Worm (Caenorhabditis elegans) whole organism, mixed stage, embryonic: ENCODE data around the gene sdz-38.

ENCODE experiments used
- bed-3 ChIP-seq: fragments of 200-800 bp; sonication (Bioruptor generic); optimal IDR thresholded peaks from 3 replicates; lab custom pipeline; 2018; ENCODE audit warnings: mild to moderate bottlenecking, missing genetic modification characterization, moderate library complexity, missing compliant biosample characterization
- ceh-39 ChIP-seq: fragments of 150-350 bp; optimal IDR thresholded peaks from 2 replicates; lab custom pipeline; 2014; ENCODE audit warnings: missing biosample characterization, missing genetic modification characterization
- ceh-43 ChIP-seq: fragments of 200-800 bp; sonication (Bioruptor generic); optimal IDR thresholded peaks from 2 replicates; lab custom pipeline; 2018; ENCODE audit warnings: mild to moderate bottlenecking, missing genetic modification characterization, moderate library complexity, missing compliant biosample characterization
- ceh-83 ChIP-seq: fragments of 200-800 bp; sonication (Bioruptor generic); optimal IDR thresholded peaks from 2 replicates; lab custom pipeline; 2018; ENCODE audit warnings: mild to moderate bottlenecking, missing genetic modification characterization, missing compliant biosample characterization
- ces-1 ChIP-seq: fragments of 150-350 bp; optimal IDR thresholded peaks from 2 replicates; lab custom pipeline; 2014; ENCODE audit warnings: missing biosample characterization, missing genetic modification reagents, missing genetic modification characterization
- cnd-1 ChIP-seq: fragments of 200-800 bp; sonication (Bioruptor generic); optimal IDR thresholded peaks from 2 replicates; lab custom pipeline; 2018; ENCODE audit warnings: mild to moderate bottlenecking, missing genetic modification characterization, missing compliant biosample characterization
- elt-1 ChIP-seq: sonication (generic microtip); optimal IDR thresholded peaks from 2 replicates; lab custom pipeline; 2017; ENCODE audit warnings: missing genetic modification characterization, mild to moderate bottlenecking, missing compliant biosample characterization, antibody characterized with exemption, moderate library complexity, borderline replicate concordance; ENCODE audit not compliant: insufficient read depth
- elt-3 ChIP-seq: fragments of 150-350 bp; optimal IDR thresholded peaks from 2 replicates; lab custom pipeline; 2014; ENCODE audit warnings: missing biosample characterization, missing genetic modification characterization
- flh-1 ChIP-seq: fragments of 200-800 bp; sonication (Bioruptor generic); optimal IDR thresholded peaks from 2 replicates; lab custom pipeline; 2018; ENCODE audit warnings: mild to moderate bottlenecking, missing genetic modification characterization, moderate library complexity, missing compliant biosample characterization
- ham-2 ChIP-seq: fragments of 200-800 bp; sonication (Bioruptor generic); optimal IDR thresholded peaks from 2 replicates; lab custom pipeline; 2018; ENCODE audit warnings: mild to moderate bottlenecking, missing genetic modification characterization, missing compliant biosample characterization
- hlh-1 ChIP-seq: fragments of 150-350 bp; optimal IDR thresholded peaks from 2 replicates; lab custom pipeline; 2014; ENCODE audit warnings: missing biosample characterization, missing genetic modification reagents, missing genetic modification characterization
- lin-13 ChIP-seq: fragments of 150-350 bp; optimal IDR thresholded peaks from 2 replicates; lab custom pipeline; 2014; ENCODE audit warnings: missing biosample characterization, missing genetic modification characterization
- lin-32 ChIP-seq: fragments of 200-800 bp; sonication (Bioruptor generic); optimal IDR thresholded peaks from 2 replicates; lab custom pipeline; 2018; ENCODE audit warnings: mild to moderate bottlenecking, missing genetic modification characterization, missing compliant biosample characterization
- lsy-2 ChIP-seq: fragments of 150-350 bp; optimal IDR thresholded peaks from 2 replicates; lab custom pipeline; 2014; ENCODE audit warnings: missing biosample characterization, missing genetic modification characterization
- mab-5 ChIP-seq: fragments of 150-350 bp; optimal IDR thresholded peaks from 2 replicates; lab custom pipeline; 2014; ENCODE audit warnings: missing biosample characterization, missing genetic modification characterization
- mep-1 ChIP-seq: fragments of 150-350 bp; optimal IDR thresholded peaks from 2 replicates; lab custom pipeline; 2017; ENCODE audit warnings: missing biosample characterization, missing genetic modification reagents, missing genetic modification characterization, inconsistent platforms
- mls-2 ChIP-seq: sonication (generic microtip); optimal IDR thresholded peaks from 2 replicates; lab custom pipeline; 2016; ENCODE audit warnings: mild to moderate bottlenecking, missing genetic modification characterization, moderate library complexity, missing compliant biosample characterization
- nhr-12 ChIP-seq: fragments of 150-350 bp; optimal IDR thresholded peaks from 2 replicates; lab custom pipeline; 2014; ENCODE audit warnings: missing biosample characterization, missing genetic modification characterization
- nhr-2 ChIP-seq: fragments of 150-350 bp; optimal IDR thresholded peaks from 2 replicates; lab custom pipeline; 2014; ENCODE audit warnings: missing biosample characterization, missing genetic modification characterization
- nhr-237 ChIP-seq: fragments of 150-350 bp; optimal IDR thresholded peaks from 2 replicates; lab custom pipeline; 2014; ENCODE audit warnings: missing biosample characterization, missing genetic modification characterization
- nhr-76 ChIP-seq: sonication (generic microtip); optimal IDR thresholded peaks from 2 replicates; lab custom pipeline; 2017; ENCODE audit warnings: missing biosample characterization, missing genetic modification characterization
- pha-4 ChIP-seq: fragments of 150-350 bp; optimal IDR thresholded peaks from 2 replicates; lab custom pipeline; 2018; ENCODE audit warnings: missing biosample characterization, missing genetic modification reagents, missing genetic modification characterization
- sem-2 ChIP-seq: fragments of 200-800 bp; sonication (Bioruptor generic); optimal IDR thresholded peaks from 2 replicates; lab custom pipeline; 2018; ENCODE audit warnings: mild to moderate bottlenecking, missing genetic modification characterization, missing compliant biosample characterization
- snpc-4 ChIP-seq: fragments of 150-350 bp; optimal IDR thresholded peaks from 2 replicates; lab custom pipeline; 2014; ENCODE audit warnings: missing biosample characterization, missing genetic modification characterization
- sptf-1 ChIP-seq: sonication (generic microtip); optimal IDR thresholded peaks from 2 replicates; lab custom pipeline; 2017; ENCODE audit warnings: mild to moderate bottlenecking, missing genetic modification characterization, moderate library complexity, missing compliant biosample characterization
- tbx-8 ChIP-seq: fragments of 200-800 bp; sonication (Bioruptor generic); optimal IDR thresholded peaks from 2 replicates; lab custom pipeline; 2018; ENCODE audit warnings: mild to moderate bottlenecking, missing genetic modification characterization, moderate library complexity, missing compliant biosample characterization
- unc-120 ChIP-seq: sonication (generic microtip); optimal IDR thresholded peaks from 2 replicates; lab custom pipeline; 2017; ENCODE audit warnings: missing genetic modification characterization, missing compliant biosample characterization; ENCODE audit not compliant: poor library complexity, severe bottlenecking
- unc-39 ChIP-seq: fragments of 150-350 bp; optimal IDR thresholded peaks from 2 replicates; lab custom pipeline; 2014; ENCODE audit warnings: missing biosample characterization, missing genetic modification characterization
- unc-62 ChIP-seq: fragments of 150-350 bp; optimal IDR thresholded peaks from 2 replicates; lab custom pipeline; 2014; ENCODE audit warnings: missing biosample characterization, missing genetic modification reagents, missing genetic modification characterization
- zip-8 ChIP-seq: fragments of 150-350 bp; optimal IDR thresholded peaks from 2 replicates; lab custom pipeline; 2014; ENCODE audit warnings: missing biosample characterization, missing genetic modification characterization
- ztf-11 ChIP-seq: fragments of 150-350 bp; optimal IDR thresholded peaks from 2 replicates; lab custom pipeline; 2014; ENCODE audit warnings: missing biosample characterization, missing genetic modification characterization

Gene sdz-38

DNA sequence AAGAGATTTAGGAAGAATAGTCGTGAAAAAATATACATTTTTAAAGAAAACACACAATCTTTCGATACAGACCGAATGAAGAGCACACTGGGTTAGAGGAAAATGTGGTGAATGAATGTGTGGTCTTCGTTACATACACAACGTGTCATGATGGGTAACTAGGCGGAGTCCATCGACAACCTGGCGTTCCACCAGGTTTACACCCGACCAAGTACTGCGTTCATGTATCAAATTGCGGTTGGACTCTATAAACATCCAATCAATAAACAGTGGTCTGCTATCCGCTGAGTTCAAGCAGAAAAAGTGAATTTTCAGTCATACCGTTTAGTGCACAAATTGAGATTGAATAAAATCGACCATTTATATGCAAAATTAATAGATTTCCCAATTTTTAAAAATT lies at the start of gene sdz-38:
Gene sdz-38, minus strand, starts transcription at position 101 of the 400 bp plus-strand sequence.
- TF ChIP-seq nhr-237 (tag; lab: Kevin White, UChicago) (no peak), nhr-2 (no peak)

DNA sequence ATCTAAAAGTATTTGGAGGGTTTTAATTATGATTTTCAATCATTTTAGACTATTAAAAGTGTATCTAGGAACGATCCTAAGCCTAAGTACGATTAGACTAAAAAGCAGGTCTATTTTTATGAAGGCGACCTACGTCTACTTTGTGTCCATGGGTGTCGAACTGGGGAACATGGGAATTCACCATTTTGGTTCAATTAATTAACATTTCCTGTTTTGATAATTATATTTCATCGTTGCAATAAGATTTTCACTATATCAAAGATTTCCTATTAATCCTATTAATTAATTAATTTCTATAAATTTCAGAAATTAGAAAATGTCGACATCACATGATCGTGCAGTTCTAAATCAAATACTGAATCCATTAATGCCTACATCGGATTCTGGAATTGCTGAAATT lies 48.2 kb upstream of the sdz-38 start, which contains the start of gene ttc-36:
Gene ttc-36, plus strand, starts transcription at position 301 of the 400 bp plus-strand sequence.
- TF ChIP-seq nhr-12 (tag; lab: Kevin White, UChicago) (no peak), cnd-1 (tag; lab: Kevin White, UChicago) (no peak), sptf-1 (tag; lab: Kevin White, UChicago) (no peak), ces-1 (GFP tag; lab: Kevin White, UChicago) (no peak), ceh-83 (no peak), ceh-39 (no peak), tbx-8 (GFP tag; lab: Kevin White, UChicago) (no peak), nhr-76 (no peak), elt-1 (tag; lab: Kevin White, UChicago) (no peak), unc-39 (tag; lab: Kevin White, UChicago) (no peak), mep-1 (no peak), nhr-237 (tag; lab: Kevin White, UChicago) (no peak), flh-1 (GFP tag; lab: Kevin White, UChicago) (no peak), lin-32 (GFP tag; lab: Kevin White, UChicago) (no peak), hlh-1 (no peak), lin-13 (tag; lab: Kevin White, UChicago) (no peak), snpc-4 (tag; lab: Kevin White, UChicago) (no peak), ham-2 (GFP tag; lab: Kevin White, UChicago) (no peak), nhr-2 (no peak), elt-3 (tag; lab: Kevin White, UChicago) (no peak)
- TF ChIP-seq, all 35 proteins: peak for 0

DNA sequence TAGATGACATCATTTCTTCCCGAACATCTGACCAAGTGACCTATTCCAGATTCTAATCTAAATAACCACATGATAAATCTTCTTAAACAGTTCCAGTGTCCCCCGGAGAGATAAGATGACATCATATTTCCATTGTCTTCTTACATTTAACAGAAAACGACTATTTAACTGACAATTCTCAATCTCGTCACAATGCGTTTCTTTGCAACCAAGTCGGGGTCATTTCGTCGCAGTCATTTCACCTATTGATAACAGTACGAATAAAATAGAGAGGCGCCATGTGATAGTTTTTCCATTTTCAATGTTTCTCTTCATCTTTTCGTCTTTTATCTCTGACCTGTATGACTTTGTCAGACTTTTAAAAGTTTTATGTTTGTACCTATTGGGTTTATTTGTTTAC lies 47.4 kb upstream of the sdz-38 start:
- no peak for TF ChIP-seq snpc-4 (tag; lab: Kevin White, UChicago)
- no peak for TF ChIP-seq elt-1 (tag; lab: Kevin White, UChicago)
- no peak for TF ChIP-seq unc-39 (tag; lab: Kevin White, UChicago)
- no peak for TF ChIP-seq ceh-43 (GFP tag; lab: Kevin White, UChicago)
- no peak for TF ChIP-seq nhr-76
- no peak for TF ChIP-seq sptf-1 (tag; lab: Kevin White, UChicago)
- no peak for TF ChIP-seq mab-5
- no peak for TF ChIP-seq nhr-12 (tag; lab: Kevin White, UChicago)
- TF ChIP-seq bed-3 (GFP tag; lab: Kevin White, UChicago), result no peak

DNA sequence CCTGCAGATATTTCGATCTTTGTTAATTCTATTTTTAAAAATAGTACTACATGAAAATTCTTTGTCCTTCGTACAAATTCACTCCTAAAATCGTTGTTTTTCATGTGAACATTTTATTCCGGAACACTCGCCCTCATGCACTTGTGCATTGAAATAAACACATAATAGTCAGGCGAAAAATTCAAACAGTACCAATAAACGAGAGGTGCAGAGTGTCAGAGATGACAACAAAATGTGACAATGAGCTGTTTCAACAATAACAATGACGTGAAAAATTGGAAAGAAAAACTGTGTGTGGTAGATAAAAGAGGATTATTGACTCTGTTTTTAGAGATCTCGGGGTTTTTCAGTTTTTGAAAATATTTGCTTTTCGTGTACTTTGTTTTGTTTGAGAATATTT lies 46.5 kb upstream of the sdz-38 start, which contains the start of gene F52H3.6:
Gene F52H3.6, minus strand, starts transcription at position 228 of the 400 bp plus-strand sequence.
- TF ChIP-seq sptf-1 (tag; lab: Kevin White, UChicago) (no peak), ceh-39 (no peak), mls-2 (no peak), ham-2 (GFP tag; lab: Kevin White, UChicago) (no peak), sem-2 (GFP tag; lab: Kevin White, UChicago) (no peak), tbx-8 (GFP tag; lab: Kevin White, UChicago) (no peak), nhr-2 (no peak), nhr-76 (no peak), cnd-1 (tag; lab: Kevin White, UChicago) (no peak), zip-8 (tag; lab: Kevin White, UChicago) (no peak), lsy-2 (no peak), mab-5 (no peak), hlh-1 (no peak), snpc-4 (tag; lab: Kevin White, UChicago) (no peak)
- TF ChIP-seq, all 35 proteins: peak for 0

DNA sequence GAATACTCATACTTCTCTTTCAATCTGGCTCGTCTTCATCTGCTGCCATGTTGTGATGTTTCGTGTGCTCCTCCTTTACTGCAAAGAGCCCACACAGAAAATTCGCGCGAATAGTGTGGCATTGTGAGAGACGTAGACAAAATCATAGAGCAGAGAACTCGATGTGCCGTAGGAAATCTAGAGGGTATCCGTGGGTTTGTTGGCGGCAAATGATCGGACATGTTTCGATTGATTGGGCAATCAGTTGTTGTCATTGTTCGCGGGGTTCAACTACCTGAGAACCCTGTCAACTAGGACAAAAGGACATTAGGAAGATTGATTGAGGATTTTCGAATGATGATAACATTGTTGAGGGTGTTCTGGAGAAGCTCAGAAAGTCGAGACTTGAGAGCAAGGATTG lies 43.4 kb upstream of the sdz-38 start:
- TF ChIP-seq cnd-1 (tag; lab: Kevin White, UChicago), result no peak
- TF ChIP-seq ceh-39, result no peak
- peak; percentile 91 for TF ChIP-seq unc-62 (GFP tag; lab: Kevin White, UChicago)
- peak; percentile 55 for TF ChIP-seq hlh-1
- no peak for TF ChIP-seq ham-2 (GFP tag; lab: Kevin White, UChicago)
- TF ChIP-seq pha-4 (tag; lab: Kevin White, UChicago), result no peak
- TF ChIP-seq ztf-11 (tag; lab: Kevin White, UChicago), result no peak
- no peak for TF ChIP-seq ces-1 (GFP tag; lab: Kevin White, UChicago)
- no peak for TF ChIP-seq elt-1 (tag; lab: Kevin White, UChicago)
- TF ChIP-seq nhr-237 (tag; lab: Kevin White, UChicago), result no peak
- no peak for TF ChIP-seq mep-1
- no peak for TF ChIP-seq ceh-43 (GFP tag; lab: Kevin White, UChicago)
- no peak for TF ChIP-seq sem-2 (GFP tag; lab: Kevin White, UChicago)
- TF ChIP-seq unc-120 (tag; lab: Kevin White, UChicago), result peak; percentile 64
- no peak for TF ChIP-seq mls-2
- TF ChIP-seq flh-1 (GFP tag; lab: Kevin White, UChicago), result no peak
